Fruit fly (Drosophila melanogaster): Measurements from ENCODE around the gene RPA1.
A peak's percentile ranks its signal among the peaks of the same experiment; 100 is the strongest.

RPA1 gene

DNA sequence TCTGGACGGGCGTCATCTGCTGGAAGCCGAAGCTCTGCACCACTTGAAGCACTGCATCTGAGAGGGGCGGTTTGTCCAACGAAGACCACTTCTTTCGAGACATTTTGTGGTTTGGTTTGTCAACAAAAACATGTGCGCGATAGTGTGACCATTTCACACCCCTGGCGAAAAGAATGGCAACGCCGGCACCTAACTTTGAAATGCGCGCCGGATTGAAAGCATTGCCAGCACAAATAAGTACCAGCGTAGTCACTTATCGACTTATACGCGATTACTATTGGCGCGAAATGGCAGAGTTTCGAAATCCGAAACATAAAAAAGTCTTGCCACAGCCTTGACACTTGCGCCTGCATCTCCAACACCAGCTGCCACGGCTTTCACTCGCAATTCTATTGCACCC is 5.5 kb upstream of the RPA1 start, which contains the start of gene CG9630:
Gene CG9630, minus strand, starts transcription at position 157 of the 400 bp plus-strand sequence.
- TF ChIP-seq psq (optimal IDR thresholded peaks at IDR 0.05) (no peak), CG8478 (optimal IDR thresholded peaks at IDR 0.05) (no peak), usp (GFP tag; optimal IDR thresholded peaks at IDR 0.05) (no peak), Dll (optimal IDR thresholded peaks at IDR 0.05) (no peak), pan (optimal IDR thresholded peaks at IDR 0.05) (no peak), EcR (GFP tag; optimal IDR thresholded peaks at IDR 0.05) (no peak)

DNA sequence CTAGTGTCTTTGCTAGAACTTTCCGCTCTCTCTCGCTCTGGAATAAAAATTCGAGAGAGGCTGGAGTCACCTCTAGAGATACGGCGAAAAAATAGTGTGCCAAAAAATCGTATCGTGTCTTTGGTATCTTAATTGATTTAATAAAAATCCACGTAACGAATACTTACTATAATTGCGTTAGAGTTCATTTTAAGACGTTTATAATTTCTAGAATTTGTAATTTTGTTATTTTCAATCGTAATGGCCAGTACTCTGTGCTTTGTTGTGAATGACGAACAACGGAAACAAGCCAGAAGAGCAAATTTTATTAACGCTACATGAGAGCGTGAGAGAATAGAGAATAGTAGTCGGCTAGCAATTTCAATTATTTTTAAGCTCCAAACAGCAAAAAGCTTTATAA is 2.6 kb downstream of the RPA1 start:
- TF ChIP-seq EcR (GFP tag; optimal IDR thresholded peaks at IDR 0.05) (no peak), usp (GFP tag; optimal IDR thresholded peaks at IDR 0.05) (no peak), CG8478 (optimal IDR thresholded peaks at IDR 0.05) (no peak), psq (optimal IDR thresholded peaks at IDR 0.05) (no peak), Dll (optimal IDR thresholded peaks at IDR 0.05) (no peak), pan (optimal IDR thresholded peaks at IDR 0.05) (no peak)

DNA sequence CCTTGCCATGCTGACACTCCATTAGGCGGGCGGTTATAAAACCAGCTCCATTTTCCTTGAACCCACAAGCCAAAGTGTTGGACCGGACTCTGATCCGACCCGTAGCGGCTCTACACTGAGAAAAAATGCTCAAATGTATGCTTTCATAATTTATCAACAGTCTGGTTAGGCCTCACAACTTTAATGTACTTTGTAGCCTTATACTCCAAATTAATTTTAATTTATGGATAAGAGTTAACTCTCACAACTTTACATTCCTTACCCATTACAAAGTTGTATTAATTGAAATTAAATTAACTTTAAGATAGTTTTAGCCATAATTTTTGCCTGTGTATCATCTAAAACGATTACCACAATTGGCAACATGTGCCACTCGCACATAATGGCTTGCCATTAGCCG is 8.2 kb downstream of the RPA1 start:
- TF ChIP-seq usp (GFP tag; optimal IDR thresholded peaks at IDR 0.05) (no peak), EcR (GFP tag; optimal IDR thresholded peaks at IDR 0.05) (no peak), Dll (optimal IDR thresholded peaks at IDR 0.05) (no peak), CG8478 (optimal IDR thresholded peaks at IDR 0.05) (no peak), psq (optimal IDR thresholded peaks at IDR 0.05) (no peak), pan (optimal IDR thresholded peaks at IDR 0.05) (no peak)

DNA sequence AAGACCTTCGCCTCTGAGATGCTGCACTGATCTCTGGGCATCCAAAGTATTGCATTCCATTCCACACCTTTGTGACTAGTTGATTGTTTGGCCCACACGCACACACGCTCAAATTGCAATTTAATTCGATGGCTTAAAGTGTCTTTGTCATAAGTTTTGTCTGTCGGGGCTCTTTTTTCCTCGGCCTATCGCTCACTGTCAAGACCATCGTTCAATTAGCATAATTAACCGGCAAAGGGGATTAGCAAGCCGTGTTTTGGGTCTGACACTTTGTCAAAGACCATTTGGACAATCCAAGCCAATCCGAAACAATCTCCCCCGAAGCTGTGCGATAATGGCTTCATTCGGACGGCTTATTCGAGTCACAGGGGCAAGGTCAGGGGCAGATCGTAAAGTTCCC is 9.9 kb downstream of the RPA1 start:
- no peak for TF ChIP-seq usp (GFP tag; optimal IDR thresholded peaks at IDR 0.05)
- no peak for TF ChIP-seq CG8478 (optimal IDR thresholded peaks at IDR 0.05)
- no peak for TF ChIP-seq pan (optimal IDR thresholded peaks at IDR 0.05)
- no peak for TF ChIP-seq Dll (optimal IDR thresholded peaks at IDR 0.05)
- TF ChIP-seq EcR (GFP tag; optimal IDR thresholded peaks at IDR 0.05): no peak
- TF ChIP-seq psq (optimal IDR thresholded peaks at IDR 0.05): no peak

DNA sequence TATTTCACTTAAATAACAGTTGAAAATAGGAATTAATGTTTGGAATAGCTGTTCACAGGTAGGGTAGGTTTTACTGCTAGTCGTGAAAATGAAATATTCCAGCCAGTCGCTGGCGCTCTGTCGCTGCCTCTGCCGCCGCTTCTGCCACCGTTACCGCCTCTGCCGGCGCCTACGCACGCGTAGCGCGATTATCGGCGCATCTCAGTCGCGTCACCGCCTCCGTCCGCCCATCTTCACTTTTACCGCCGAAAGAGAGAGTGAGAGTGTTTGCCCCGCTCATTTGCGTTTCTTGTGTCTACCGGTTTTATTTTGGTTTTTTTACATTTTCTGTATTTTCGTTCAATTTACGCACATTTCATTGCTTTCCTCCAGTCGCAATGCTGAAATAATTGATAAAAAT is 12.7 kb downstream of the RPA1 start:
- TF ChIP-seq Dll (optimal IDR thresholded peaks at IDR 0.05) (no peak), CG8478 (optimal IDR thresholded peaks at IDR 0.05) (no peak), pan (optimal IDR thresholded peaks at IDR 0.05) (no peak), usp (GFP tag; optimal IDR thresholded peaks at IDR 0.05) (no peak), psq (optimal IDR thresholded peaks at IDR 0.05) (no peak), EcR (GFP tag; optimal IDR thresholded peaks at IDR 0.05) (no peak)

DNA sequence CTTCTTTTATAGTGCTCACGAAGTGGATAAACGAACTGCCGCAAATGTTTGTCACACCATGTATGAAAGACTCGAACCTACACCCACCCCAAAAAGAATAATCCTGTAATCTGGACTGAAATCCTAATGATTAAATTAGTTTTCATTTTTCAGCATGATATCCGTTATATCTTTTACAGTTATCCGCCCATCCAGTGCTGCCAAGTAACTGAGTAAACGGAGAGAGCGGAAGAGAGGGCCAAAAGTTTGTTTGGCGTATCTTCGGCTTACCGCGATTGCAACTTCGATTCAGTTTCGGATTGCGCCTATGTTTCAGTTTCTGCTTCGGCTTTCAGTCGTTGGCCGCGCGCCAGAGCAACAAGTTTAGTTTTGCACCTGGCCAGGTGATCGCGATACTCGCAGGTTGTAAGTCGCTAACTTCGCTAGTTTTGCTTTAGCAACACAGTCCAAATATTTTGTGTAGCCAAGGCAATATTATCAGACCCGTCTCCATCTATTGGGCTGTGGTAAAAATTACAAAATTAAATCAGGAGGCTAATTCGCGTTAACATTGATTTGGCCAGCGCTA is 14.0 kb downstream of the RPA1 start, which contains the start of gene mtg:
Gene mtg, plus strand, starts transcription at position 332 of the 568 bp plus-strand sequence.
- TF ChIP-seq pan (optimal IDR thresholded peaks at IDR 0.05): no peak
- TF ChIP-seq CG8478 (optimal IDR thresholded peaks at IDR 0.05): no peak
- TF ChIP-seq Dll (optimal IDR thresholded peaks at IDR 0.05): no peak
- no peak for TF ChIP-seq psq (optimal IDR thresholded peaks at IDR 0.05)
- TF ChIP-seq usp (GFP tag; optimal IDR thresholded peaks at IDR 0.05): no peak
- no peak for TF ChIP-seq EcR (GFP tag; optimal IDR thresholded peaks at IDR 0.05)

DNA sequence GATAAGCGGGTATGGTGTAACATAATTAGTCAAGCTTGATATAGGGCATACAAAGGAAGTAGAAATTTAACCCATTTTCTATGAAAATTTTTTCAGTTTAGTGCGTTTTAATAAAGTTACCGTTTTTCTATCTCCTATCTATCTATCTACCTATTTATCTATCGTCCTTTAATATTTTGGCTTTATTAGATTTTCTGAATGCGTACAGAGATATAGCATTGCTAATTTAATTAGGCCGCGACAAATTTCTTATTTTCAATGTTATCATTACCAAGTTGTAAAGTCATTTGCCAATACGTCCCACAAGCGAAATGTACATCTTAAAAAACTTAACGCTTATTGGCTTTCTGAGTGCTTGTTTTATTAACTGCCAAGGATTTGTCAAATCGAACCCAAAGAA is 16.1 kb downstream of the RPA1 start, which contains the start of gene CG15864:
Gene CG15864, plus strand, starts transcription at position 301 of the 400 bp plus-strand sequence.
- no peak for TF ChIP-seq pan (optimal IDR thresholded peaks at IDR 0.05)
- TF ChIP-seq EcR (GFP tag; optimal IDR thresholded peaks at IDR 0.05): no peak
- no peak for TF ChIP-seq Dll (optimal IDR thresholded peaks at IDR 0.05)
- TF ChIP-seq psq (optimal IDR thresholded peaks at IDR 0.05): no peak
- TF ChIP-seq CG8478 (optimal IDR thresholded peaks at IDR 0.05): no peak
- TF ChIP-seq usp (GFP tag; optimal IDR thresholded peaks at IDR 0.05): no peak

DNA sequence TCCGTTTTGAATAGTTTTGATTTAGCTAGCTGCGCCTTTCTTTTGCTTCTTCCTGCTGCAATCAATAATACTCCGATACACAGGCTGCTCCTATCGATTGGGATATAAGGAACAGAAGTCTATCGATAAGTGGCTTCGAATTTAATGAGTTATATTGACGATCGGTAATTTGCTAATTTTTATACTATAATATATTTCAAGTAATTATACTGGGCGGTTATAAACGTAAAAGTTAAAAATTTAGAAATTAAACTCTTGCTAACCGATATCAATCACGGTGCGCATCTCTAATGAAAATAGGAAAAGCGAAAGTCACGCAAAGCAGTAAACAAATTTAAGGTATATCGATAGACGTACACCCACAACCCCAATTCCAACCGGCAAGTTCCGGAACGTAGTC is 20.5 kb downstream of the RPA1 start, which contains the start of the genes CG9636, CG18749 and CG33722:
Gene CG9636, minus strand, starts transcription at position 73 of the 400 bp plus-strand sequence.
Gene CG18749, plus strand, starts transcription at position 336 of the 400 bp plus-strand sequence.
Gene CG33722, plus strand, starts transcription at position 336 of the 400 bp plus-strand sequence.
- no peak for TF ChIP-seq EcR (GFP tag; optimal IDR thresholded peaks at IDR 0.05)
- TF ChIP-seq CG8478 (optimal IDR thresholded peaks at IDR 0.05): no peak

DNA sequence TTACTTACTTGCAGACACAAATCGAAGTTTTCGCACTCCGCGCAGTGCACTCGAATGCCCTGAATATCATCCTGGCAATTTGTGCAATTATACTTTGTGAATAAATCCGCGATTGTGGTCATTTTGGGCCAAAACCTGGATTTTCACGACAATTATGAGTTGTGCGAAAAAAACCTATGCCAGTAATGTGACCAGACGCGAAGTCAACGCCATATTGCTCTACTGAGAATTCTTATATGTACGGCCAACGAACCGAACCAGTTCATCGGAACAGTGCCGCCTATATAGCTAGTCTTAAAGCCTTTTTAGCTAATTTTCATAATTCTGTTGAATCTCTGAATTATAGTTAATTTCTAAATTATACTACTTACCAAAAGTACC is 24.0 kb downstream of the RPA1 start, which contains the start of gene Ada2b:
Gene Ada2b, minus strand, starts transcription at position 214 of the 381 bp plus-strand sequence.
- TF ChIP-seq pan (optimal IDR thresholded peaks at IDR 0.05): no peak
- no peak for TF ChIP-seq CG8478 (optimal IDR thresholded peaks at IDR 0.05)
- TF ChIP-seq usp (GFP tag; optimal IDR thresholded peaks at IDR 0.05): no peak
- TF ChIP-seq psq (optimal IDR thresholded peaks at IDR 0.05): no peak
- no peak for TF ChIP-seq EcR (GFP tag; optimal IDR thresholded peaks at IDR 0.05)
- no peak for TF ChIP-seq Dll (optimal IDR thresholded peaks at IDR 0.05)

DNA sequence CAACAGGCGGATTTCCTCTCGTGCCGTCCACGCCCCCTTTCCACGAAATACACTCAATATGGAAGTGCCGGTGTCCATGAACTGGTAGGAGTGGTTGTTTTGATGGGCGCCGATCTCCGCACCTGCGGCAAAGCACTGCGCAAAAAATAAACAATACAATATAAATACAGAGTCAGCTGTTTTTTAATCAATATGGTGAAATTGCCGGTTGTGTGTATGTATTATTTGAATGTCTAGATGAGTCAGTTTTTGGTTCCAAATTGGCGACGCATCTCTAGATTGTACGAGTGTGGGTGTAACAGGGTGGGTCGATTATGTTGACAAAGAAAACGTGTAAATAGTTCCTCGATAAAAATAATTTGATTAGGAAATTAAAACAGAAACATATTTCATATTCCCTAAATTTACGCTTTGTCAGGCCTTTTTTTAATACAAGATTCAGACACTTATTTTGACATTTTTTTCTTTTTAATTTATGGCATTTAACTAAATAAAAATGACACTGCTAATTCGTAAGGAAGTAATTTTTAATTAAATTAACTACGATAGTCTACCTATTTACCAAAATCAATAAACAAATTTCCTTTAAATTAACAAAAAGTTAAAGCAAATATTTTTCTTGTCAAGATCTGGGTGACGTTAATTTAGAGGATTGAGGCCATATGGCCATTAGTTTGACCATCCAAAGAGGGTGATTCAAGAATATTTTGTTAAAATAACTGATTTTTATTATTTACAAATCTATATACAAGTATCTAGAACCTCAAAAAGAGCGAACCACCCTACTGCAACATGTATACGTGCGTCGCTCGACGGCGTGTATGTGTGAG is 24.6 kb downstream of the RPA1 start:
- TF ChIP-seq psq (optimal IDR thresholded peaks at IDR 0.05) (no peak), EcR (GFP tag; optimal IDR thresholded peaks at IDR 0.05) (no peak), pan (optimal IDR thresholded peaks at IDR 0.05) (no peak), usp (GFP tag; optimal IDR thresholded peaks at IDR 0.05) (no peak), Dll (optimal IDR thresholded peaks at IDR 0.05) (no peak), CG8478 (optimal IDR thresholded peaks at IDR 0.05) (no peak)

DNA sequence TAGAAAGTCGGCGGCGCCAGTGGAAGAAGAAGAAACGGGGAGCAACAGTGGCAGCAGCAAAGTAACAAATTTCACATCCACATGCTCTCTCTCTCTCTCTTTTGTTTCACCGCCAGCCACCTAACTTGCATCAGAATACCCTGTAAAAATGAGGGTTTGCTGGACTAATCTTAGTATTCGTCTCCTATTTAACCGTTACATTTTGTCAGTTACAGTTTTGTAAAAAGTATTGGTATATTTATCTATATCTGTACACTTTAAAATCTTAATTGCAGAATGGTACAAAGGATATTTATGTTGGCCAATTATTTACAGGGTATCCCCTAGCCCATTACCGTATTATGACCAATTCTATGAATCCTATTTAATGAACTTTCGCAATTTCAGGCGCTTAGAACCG is 30.4 kb downstream of the RPA1 start:
- TF ChIP-seq EcR (GFP tag; optimal IDR thresholded peaks at IDR 0.05) (no peak), pan (optimal IDR thresholded peaks at IDR 0.05) (peak; percentile 51)

DNA sequence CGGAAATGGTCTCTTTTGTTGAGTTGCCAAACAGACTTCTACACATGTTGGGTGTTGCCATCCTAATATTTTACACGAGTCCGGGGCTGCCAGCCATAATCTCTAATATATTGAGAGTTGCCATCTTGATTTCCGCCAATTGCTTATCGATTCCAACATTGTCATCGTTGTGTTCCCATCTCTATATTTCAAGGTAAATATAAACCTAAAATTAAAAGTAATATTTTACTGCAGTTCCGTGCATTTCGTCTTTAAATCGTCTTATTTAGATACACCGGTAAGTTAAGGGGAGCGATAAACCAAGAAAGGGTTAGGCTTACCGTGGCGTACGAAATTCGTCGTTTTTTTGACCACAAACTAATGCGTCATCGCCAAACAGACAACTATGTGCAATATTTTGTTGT is 30.9 kb downstream of the RPA1 start, which contains the start of gene PolI:
Gene PolI, plus strand, starts transcription at position 138 of the 404 bp plus-strand sequence.
- TF ChIP-seq pan (optimal IDR thresholded peaks at IDR 0.05) (no peak), EcR (GFP tag; optimal IDR thresholded peaks at IDR 0.05) (no peak), psq (optimal IDR thresholded peaks at IDR 0.05) (no peak), Dll (optimal IDR thresholded peaks at IDR 0.05) (no peak), CG8478 (optimal IDR thresholded peaks at IDR 0.05) (no peak), usp (GFP tag; optimal IDR thresholded peaks at IDR 0.05) (no peak)
